Worm (Caenorhabditis elegans): ENCODE measurements around the gene C46C2.6.

DNA sequence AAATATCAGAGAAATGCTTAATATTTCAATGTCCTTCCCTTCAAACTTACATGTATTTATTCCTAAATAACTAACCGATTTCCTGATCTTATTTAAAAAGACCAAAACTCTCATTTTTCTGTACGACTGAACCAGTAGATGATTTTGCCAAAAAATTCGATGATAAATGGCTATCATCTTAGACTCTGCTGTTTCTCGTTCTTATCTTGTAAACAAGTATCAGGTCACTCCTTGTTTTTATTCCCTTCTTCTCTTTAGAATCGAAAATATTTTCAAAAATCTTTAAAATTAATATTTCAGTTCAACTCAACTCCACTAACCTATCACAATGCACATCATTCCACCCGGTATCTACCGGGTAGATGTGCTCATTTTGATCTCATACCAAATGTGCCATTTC, 5.2 kb downstream of the C46C2.6 start, which contains the start of gene C46C2.2:
- TF ChIP-seq flt-1 (GFP tag; IDR thresholded peaks at IDR 0.05) (no peak), klf-2 (GFP tag; conservative IDR thresholded peaks at IDR 0.05) (no peak), cog-1 (tag; optimal IDR thresholded peaks at IDR 0.05) (no peak), med-1 (GFP tag; optimal IDR thresholded peaks at IDR 0.05; ENCODE audit: insufficient read depth) (no peak), tab-1 (GFP tag; IDR thresholded peaks at IDR 0.05) (no peak), T22C8.4 (GFP tag; IDR thresholded peaks at IDR 0.05) (no peak), ref-1 (GFP tag; conservative IDR thresholded peaks at IDR 0.05) (no peak)
